Fruit fly (Drosophila melanogaster): ENCODE measurements around the gene Apc2.

The Apc2 gene

DNA sequence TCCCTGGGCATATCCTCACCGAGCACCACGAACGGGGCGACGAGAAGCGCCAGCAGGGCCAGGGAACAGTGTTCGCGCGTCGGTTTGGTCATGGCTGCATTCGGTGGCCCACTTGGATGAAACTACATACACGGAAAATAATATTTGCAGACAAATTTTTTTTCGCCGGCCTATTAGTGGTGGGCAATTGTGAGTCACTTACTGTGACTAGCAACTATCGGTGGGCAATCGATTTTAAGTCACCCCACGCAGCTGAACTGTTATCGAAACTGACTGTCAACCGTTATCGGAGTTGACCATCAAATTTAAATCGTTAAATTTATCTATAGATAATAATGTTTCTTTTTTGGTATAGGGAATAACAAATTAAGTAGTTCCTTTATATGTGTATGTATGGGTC, 5.6 kb downstream of the Apc2 start, which contains the start of gene CG5510 (continued):
- TF ChIP-seq CG10267 (tag; optimal IDR thresholded peaks at IDR 0.05) (peak; percentile 59), E2f1 (GFP tag; IDR thresholded peaks at IDR 0.05) (no peak), CG10274 (GFP tag; optimal IDR thresholded peaks at IDR 0.05) (no peak), dmrt11E (tag; optimal IDR thresholded peaks at IDR 0.05) (peak; percentile 11), CG10462 (GFP tag; optimal IDR thresholded peaks at IDR 0.05) (no peak), CG14441 (GFP tag; IDR thresholded peaks at IDR 0.05) (0 out of 2 replicates have a peak, but pooled peaks have one; percentile 10), Usf (GFP tag; optimal IDR thresholded peaks at IDR 0.05) (no peak), ftz-f1 (GFP tag; optimal IDR thresholded peaks at IDR 0.05) (peak; percentile 92), HmgD (GFP tag; optimal IDR thresholded peaks at IDR 0.05) (peak; percentile 69), fd96Cb (tag; optimal IDR thresholded peaks at IDR 0.05) (no peak), bcd (GFP tag; optimal IDR thresholded peaks at IDR 0.05) (peak; percentile 23), trem (tag; optimal IDR thresholded peaks at IDR 0.05) (peak; percentile 84), psq (GFP tag; optimal IDR thresholded peaks at IDR 0.05) (no peak), Rfx (GFP tag; IDR thresholded peaks at IDR 0.05) (peak; percentile 81), jing (GFP tag; optimal IDR thresholded peaks at IDR 0.05) (no peak), CG14050 (GFP tag; IDR thresholded peaks at IDR 0.05) (no peak), stc (GFP tag; IDR thresholded peaks at IDR 0.05) (no peak; the same call in 1 of the 2 replicates), CG34224 (GFP tag; IDR thresholded peaks at IDR 0.05; ENCODE audit: partially characterized antibody) (peak; percentile 99), amos (GFP tag; IDR thresholded peaks at IDR 0.05; ENCODE audit: partially characterized antibody) (peak; percentile 98), bbx (GFP tag; IDR thresholded peaks at IDR 0.05; ENCODE audit: partially characterized antibody) (peak; percentile 98), CG9876 (GFP tag; optimal IDR thresholded peaks at IDR 0.05) (peak; percentile 3), Atf6 (GFP tag; IDR thresholded peaks at IDR 0.05) (peak; percentile 49; the same call in 1 of the 2 replicates), Oli (tag; optimal IDR thresholded peaks at IDR 0.05) (no peak), CG34422 (GFP tag; IDR thresholded peaks at IDR 0.05) (peak; percentile 93), NfI (GFP tag; optimal IDR thresholded peaks at IDR 0.05) (peak; percentile 27), inv (GFP tag; IDR thresholded peaks at IDR 0.05; ENCODE audit: partially characterized antibody) (peak; percentile 95), ase (GFP tag; IDR thresholded peaks at IDR 0.05) (0 out of 3 replicates have a peak, but pooled peaks have one; percentile 21), CG1792 (GFP tag; optimal IDR thresholded peaks at IDR 0.05) (peak; percentile 52), D (optimal IDR thresholded peaks at IDR 0.05) (no peak), D (GFP tag; optimal IDR thresholded peaks at IDR 0.05) (no peak), MBD-R2 (GFP tag; IDR thresholded peaks at IDR 0.05) (peak; percentile 98), CG43689 (GFP tag; IDR thresholded peaks at IDR 0.05) (no peak), Side (GFP tag; optimal IDR thresholded peaks at IDR 0.05) (peak; percentile 62), Eip74EF (GFP tag; optimal IDR thresholded peaks at IDR 0.05) (no peak), CG31441 (GFP tag; IDR thresholded peaks at IDR 0.05) (peak; percentile 91), eyg (GFP tag; optimal IDR thresholded peaks at IDR 0.05) (peak; percentile 39), Elba2 (GFP tag; optimal IDR thresholded peaks at IDR 0.05) (peak; percentile 33), pnt (GFP tag; optimal IDR thresholded peaks at IDR 0.05) (peak; percentile 7), CG13624 (GFP tag; optimal IDR thresholded peaks at IDR 0.05) (peak; percentile 80), CG10209 (GFP tag; optimal IDR thresholded peaks at IDR 0.05) (peak; percentile 15), Dek (tag; optimal IDR thresholded peaks at IDR 0.05) (peak; percentile 32), CG13894 (tag; optimal IDR thresholded peaks at IDR 0.05) (peak; percentile 62), al (GFP tag; IDR thresholded peaks at IDR 0.05) (no peak), CG33213 (GFP tag; optimal IDR thresholded peaks at IDR 0.05) (peak; percentile 11), Mad (GFP tag; optimal IDR thresholded peaks at IDR 0.05) (peak; percentile 75), CG3163 (GFP tag; optimal IDR thresholded peaks at IDR 0.05) (peak; percentile 45), CG10654 (GFP tag; optimal IDR thresholded peaks at IDR 0.05) (no peak), NC2β (GFP tag; optimal IDR thresholded peaks at IDR 0.05) (peak; percentile 32), D19A (tag; optimal IDR thresholded peaks at IDR 0.05) (peak; percentile 11), CG15601 (tag; optimal IDR thresholded peaks at IDR 0.05) (peak; percentile 97), CG15269 (tag; optimal IDR thresholded peaks at IDR 0.05) (peak; percentile 46)

Data from whole organism, embryonic.